Fruit fly (Drosophila melanogaster): ENCODE results near the gene mtrm.
A peak's percentile ranks its signal among the peaks of the same experiment; 100 is the strongest.

mtrm gene

DNA sequence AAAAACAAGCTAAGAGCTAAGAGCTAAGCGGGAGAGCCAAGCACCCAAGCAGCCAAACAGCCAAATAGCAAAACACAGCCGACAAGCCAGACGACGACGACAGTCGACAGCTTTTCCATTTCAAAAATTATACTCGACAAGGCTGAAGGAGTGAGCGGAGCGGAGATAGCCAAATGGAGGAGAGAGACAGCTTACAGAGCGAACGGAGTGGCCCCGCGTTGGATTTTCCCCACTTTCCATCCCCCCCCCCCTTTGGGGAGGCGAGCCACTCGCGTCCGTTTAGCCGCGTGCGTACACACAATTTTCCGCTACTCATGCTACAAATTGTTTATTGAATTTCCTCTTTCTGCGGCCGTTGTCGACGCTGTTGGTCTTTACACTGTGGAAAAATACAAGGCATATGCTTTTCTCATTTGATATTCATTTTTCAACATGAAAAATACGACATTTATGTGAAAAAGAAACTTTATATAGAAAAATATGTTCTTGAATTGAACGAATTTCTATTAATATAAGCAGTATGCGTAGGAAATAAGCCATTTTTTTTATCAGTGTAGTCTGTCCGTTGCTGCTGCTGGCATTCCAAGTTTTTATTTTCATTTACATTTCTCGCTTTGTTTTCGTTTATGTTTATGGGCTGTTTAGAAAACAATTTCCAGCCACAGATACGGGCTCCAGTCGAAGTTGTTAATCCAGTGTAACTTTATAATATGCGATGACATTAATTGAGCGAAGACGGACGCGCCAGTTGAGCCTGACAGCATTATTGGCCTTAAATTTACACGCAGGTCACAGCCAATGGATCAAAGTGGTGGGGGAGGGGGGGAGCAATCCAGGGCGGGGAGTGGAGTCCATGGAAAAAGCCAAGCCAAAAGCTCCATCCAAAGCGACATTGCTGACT lies 45.3 kb downstream of the mtrm start (continued):
- TF ChIP-seq CG9817 (tag; optimal IDR thresholded peaks at IDR 0.05), result peak; percentile 98
- no peak for TF ChIP-seq CG8478 (optimal IDR thresholded peaks at IDR 0.05)

DNA sequence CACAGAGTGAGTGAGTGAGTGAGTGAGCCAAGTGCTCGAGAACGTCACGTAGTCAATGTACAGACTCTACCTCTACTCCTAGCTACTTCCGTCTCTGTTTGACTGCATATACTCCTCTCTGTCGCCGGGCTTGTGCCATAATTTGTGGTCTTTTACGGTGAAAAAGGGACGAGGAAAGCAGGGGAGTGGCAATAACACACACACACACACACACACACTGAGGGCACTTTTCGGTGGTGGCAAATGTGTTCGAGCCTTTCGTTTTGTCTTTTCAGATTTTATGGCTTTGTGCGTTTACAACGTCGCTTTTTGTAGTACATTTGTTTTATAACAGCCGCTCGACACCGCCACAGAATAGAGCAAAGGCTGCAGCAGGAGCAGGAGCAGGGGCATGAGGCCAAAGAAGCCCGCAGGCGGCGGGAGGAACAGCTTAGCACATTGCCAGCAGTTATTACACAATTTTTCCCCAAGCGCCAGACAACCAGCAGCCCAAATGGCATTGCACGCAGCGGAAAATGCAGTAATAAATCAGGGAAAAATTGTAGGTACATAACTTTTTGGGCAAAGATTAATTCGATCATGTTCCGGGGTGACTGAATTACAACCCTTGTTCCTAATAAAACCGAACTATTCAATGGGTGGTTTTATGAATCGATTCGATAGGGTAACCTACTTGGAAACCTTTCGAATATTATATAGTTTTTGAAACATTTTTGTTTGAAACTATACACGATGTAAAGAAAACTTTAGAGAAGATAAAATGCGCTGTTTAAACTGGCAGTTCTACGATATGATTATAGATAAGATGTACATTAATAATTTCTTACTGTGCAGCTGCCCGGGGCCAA lies 46.2 kb downstream of the mtrm start:
- TF ChIP-seq wdn (GFP tag; IDR thresholded peaks at IDR 0.05), result no peak
- TF ChIP-seq CG9727 (GFP tag; optimal IDR thresholded peaks at IDR 0.05), result no peak
- no peak for TF ChIP-seq Mad (GFP tag; optimal IDR thresholded peaks at IDR 0.05)
- TF ChIP-seq CG1233 (GFP tag; optimal IDR thresholded peaks at IDR 0.05), result no peak
- no peak for TF ChIP-seq CG9817 (tag; optimal IDR thresholded peaks at IDR 0.05)
- no peak for TF ChIP-seq gt (GFP tag; IDR thresholded peaks at IDR 0.05)
- TF ChIP-seq NC2α (GFP tag; optimal IDR thresholded peaks at IDR 0.05), result no peak
- no peak for TF ChIP-seq HHEX (GFP tag; optimal IDR thresholded peaks at IDR 0.05)
- no peak for TF ChIP-seq CG2129 (GFP tag; IDR thresholded peaks at IDR 0.05; ENCODE audit: partially characterized antibody)
- TF ChIP-seq stwl (tag; optimal IDR thresholded peaks at IDR 0.05), result no peak
- no peak for TF ChIP-seq az2 (GFP tag; optimal IDR thresholded peaks at IDR 0.05)
- TF ChIP-seq ab (GFP tag; optimal IDR thresholded peaks at IDR 0.05), result no peak
- no peak for TF ChIP-seq Adf1 (GFP tag; IDR thresholded peaks at IDR 0.05)
- no peak for TF ChIP-seq CG11696 (GFP tag; IDR thresholded peaks at IDR 0.05)
- TF ChIP-seq CG34376 (GFP tag; optimal IDR thresholded peaks at IDR 0.05), result no peak
- TF ChIP-seq gfzf (GFP tag; optimal IDR thresholded peaks at IDR 0.05), result no peak
- no peak for TF ChIP-seq Dip2 (GFP tag; IDR thresholded peaks at IDR 0.05)
- TF ChIP-seq HLH3B (GFP tag; IDR thresholded peaks at IDR 0.05), result no peak
- TF ChIP-seq so (GFP tag; IDR thresholded peaks at IDR 0.05), result no peak
- no peak for TF ChIP-seq CG14965 (GFP tag; optimal IDR thresholded peaks at IDR 0.05; ENCODE audit: borderline replicate concordance)
- TF ChIP-seq E2f1 (GFP tag; IDR thresholded peaks at IDR 0.05), result no peak
- no peak for TF ChIP-seq CG13624 (GFP tag; optimal IDR thresholded peaks at IDR 0.05)
- no peak for TF ChIP-seq fd64A (GFP tag; optimal IDR thresholded peaks at IDR 0.05)
- TF ChIP-seq CG3847 (GFP tag; IDR thresholded peaks at IDR 0.05), result no peak
- no peak for TF ChIP-seq CG8765 (GFP tag; IDR thresholded peaks at IDR 0.05)
- TF ChIP-seq kah (GFP tag; optimal IDR thresholded peaks at IDR 0.05), result no peak
- no peak for TF ChIP-seq ewg (GFP tag; optimal IDR thresholded peaks at IDR 0.05)
- no peak for TF ChIP-seq CG12299 (tag; optimal IDR thresholded peaks at IDR 0.05)
- no peak for TF ChIP-seq CrebB (tag; optimal IDR thresholded peaks at IDR 0.05)
- no peak for TF ChIP-seq shn (GFP tag; optimal IDR thresholded peaks at IDR 0.05)
- TF ChIP-seq ase (GFP tag; IDR thresholded peaks at IDR 0.05), result no peak
- TF ChIP-seq CG11398 (GFP tag; optimal IDR thresholded peaks at IDR 0.05), result no peak
- peak; percentile 16 for TF ChIP-seq Six4 (GFP tag; optimal IDR thresholded peaks at IDR 0.05)
- no peak for TF ChIP-seq Hsf (GFP tag; optimal IDR thresholded peaks at IDR 0.05)
- TF ChIP-seq CG3726 (GFP tag; IDR thresholded peaks at IDR 0.05), result no peak
- TF ChIP-seq CG10267 (tag; optimal IDR thresholded peaks at IDR 0.05), result no peak
- no peak for TF ChIP-seq trh (GFP tag; optimal IDR thresholded peaks at IDR 0.05)
- TF ChIP-seq CHES-1-like (GFP tag; optimal IDR thresholded peaks at IDR 0.05), result no peak
- TF ChIP-seq exex (tag; optimal IDR thresholded peaks at IDR 0.05), result no peak
- peak; percentile 40 for TF ChIP-seq Oli (tag; optimal IDR thresholded peaks at IDR 0.05)
- TF ChIP-seq rib (GFP tag; IDR thresholded peaks at IDR 0.05), result no peak
- TF ChIP-seq pfk (GFP tag; optimal IDR thresholded peaks at IDR 0.05), result no peak
- no peak for TF ChIP-seq sob (GFP tag; IDR thresholded peaks at IDR 0.05)
- TF ChIP-seq pnt (GFP tag; optimal IDR thresholded peaks at IDR 0.05), result no peak
- no peak for TF ChIP-seq run (tag; optimal IDR thresholded peaks at IDR 0.05)
- TF ChIP-seq croc (GFP tag; conservative IDR thresholded peaks at IDR 0.05), result no peak
